Worm (Caenorhabditis elegans): Measurements from ENCODE around the gene F28C6.10.
A peak's percentile ranks its signal among the peaks of the same experiment; 100 is the strongest.

The F28C6.10 gene

DNA sequence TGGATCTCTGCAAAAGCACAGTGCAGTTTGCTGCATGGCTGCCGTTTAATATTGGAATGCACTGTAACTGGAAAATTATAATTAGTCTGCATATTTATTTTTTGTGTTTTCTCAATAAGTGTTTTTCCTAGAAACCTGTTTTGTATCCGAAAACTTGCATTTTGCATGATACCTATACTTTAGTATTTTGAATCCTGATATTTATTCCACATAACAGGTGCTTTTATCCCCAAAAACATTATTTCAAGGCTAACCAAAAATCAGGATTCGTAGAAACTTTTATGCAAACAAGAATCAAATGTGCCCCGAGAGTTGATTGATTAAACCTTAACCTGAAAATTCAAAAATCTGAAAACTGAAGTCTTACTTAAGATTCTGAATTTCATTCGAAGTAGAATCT lies 2.8 kb downstream of the F28C6.10 start:
- TF ChIP-seq blmp-1 (tag; optimal IDR thresholded peaks at IDR 0.05) (no peak), M03D4.4 (tag; optimal IDR thresholded peaks at IDR 0.05) (no peak), lin-32 (GFP tag; optimal IDR thresholded peaks at IDR 0.05) (no peak), elt-1 (tag; optimal IDR thresholded peaks at IDR 0.05; ENCODE audit: borderline replicate concordance, insufficient read depth) (no peak), nhr-237 (tag; optimal IDR thresholded peaks at IDR 0.05) (no peak), lin-13 (tag; optimal IDR thresholded peaks at IDR 0.05) (no peak), sem-2 (GFP tag; optimal IDR thresholded peaks at IDR 0.05) (no peak), ham-2 (GFP tag; optimal IDR thresholded peaks at IDR 0.05) (no peak), elt-3 (tag; optimal IDR thresholded peaks at IDR 0.05) (no peak), sptf-1 (tag; optimal IDR thresholded peaks at IDR 0.05) (no peak), snpc-4 (tag; optimal IDR thresholded peaks at IDR 0.05) (no peak), zip-8 (tag; optimal IDR thresholded peaks at IDR 0.05) (no peak), ceh-43 (GFP tag; optimal IDR thresholded peaks at IDR 0.05) (no peak), nhr-28 (tag; optimal IDR thresholded peaks at IDR 0.05) (no peak), tbx-8 (GFP tag; optimal IDR thresholded peaks at IDR 0.05) (no peak), cnd-1 (tag; optimal IDR thresholded peaks at IDR 0.05) (no peak), ces-1 (GFP tag; optimal IDR thresholded peaks at IDR 0.05) (no peak), ceh-39 (tag; optimal IDR thresholded peaks at IDR 0.05) (no peak), hlh-1 (tag; optimal IDR thresholded peaks at IDR 0.05) (no peak)

DNA sequence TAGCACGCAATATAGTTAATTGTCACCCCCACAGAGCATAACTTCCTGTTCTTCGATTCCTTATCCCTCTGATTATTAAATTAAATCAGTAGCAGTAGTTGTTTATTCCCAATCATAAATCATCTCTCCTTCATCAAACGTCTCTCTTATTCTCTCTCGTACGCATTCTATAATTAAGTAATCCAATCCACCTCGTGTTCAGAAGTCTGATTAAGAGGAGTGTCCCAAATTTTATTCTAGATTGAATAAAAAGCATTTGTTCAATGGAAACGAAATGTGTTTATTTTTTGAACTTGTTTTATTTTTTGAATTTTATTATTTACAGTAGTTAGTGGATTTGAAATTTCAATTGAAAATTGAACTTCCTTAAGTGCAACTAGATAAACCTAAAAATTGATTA lies 3.6 kb downstream of the F28C6.10 start:
- TF ChIP-seq ces-1 (GFP tag; optimal IDR thresholded peaks at IDR 0.05): peak; percentile 65
- no peak for TF ChIP-seq nhr-237 (tag; optimal IDR thresholded peaks at IDR 0.05)
- no peak for TF ChIP-seq ham-2 (GFP tag; optimal IDR thresholded peaks at IDR 0.05)

DNA sequence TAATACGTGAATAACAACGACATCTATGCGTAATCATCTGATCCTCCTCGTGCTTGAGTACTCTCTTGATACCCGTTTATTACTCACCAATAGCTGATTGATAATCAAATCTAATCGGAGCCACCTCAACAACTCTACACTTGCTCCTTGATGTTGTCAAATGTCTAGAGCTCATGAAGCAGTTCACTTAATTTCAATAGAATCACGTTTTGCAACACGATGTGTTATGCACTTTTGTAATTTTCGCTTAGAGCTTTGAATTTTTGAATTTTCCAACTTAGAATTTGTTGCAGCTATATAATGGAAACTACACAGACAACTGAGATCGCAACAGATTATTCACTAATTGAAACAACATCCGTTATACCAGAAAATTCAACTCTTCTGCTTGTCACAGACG lies 4.7 kb downstream of the F28C6.10 start, which contains the start of gene T22C8.1:
T22C8.1 (plus strand) TSS at position 301 of the 400 bp plus-strand sequence.
- TF ChIP-seq nhr-12 (tag; optimal IDR thresholded peaks at IDR 0.05) (no peak), ham-2 (GFP tag; optimal IDR thresholded peaks at IDR 0.05) (no peak), drap-1 (GFP tag; optimal IDR thresholded peaks at IDR 0.05) (no peak), unc-39 (tag; optimal IDR thresholded peaks at IDR 0.05) (no peak), M03D4.4 (tag; optimal IDR thresholded peaks at IDR 0.05) (no peak), nhr-76 (tag; optimal IDR thresholded peaks at IDR 0.05) (no peak), unc-62 (GFP tag; optimal IDR thresholded peaks at IDR 0.05) (no peak)

ce11 chrII:8616155-8616554 lies 8.4 kb downstream of the F28C6.10 start:
- no peak for TF ChIP-seq unc-120 (tag; optimal IDR thresholded peaks at IDR 0.05; ENCODE audit: poor library complexity, severe bottlenecking)
- TF ChIP-seq hlh-1 (tag; optimal IDR thresholded peaks at IDR 0.05): no peak
- TF ChIP-seq unc-39 (tag; optimal IDR thresholded peaks at IDR 0.05): no peak
- TF ChIP-seq bed-3 (GFP tag; optimal IDR thresholded peaks at IDR 0.05): no peak
- no peak for TF ChIP-seq cnd-1 (tag; optimal IDR thresholded peaks at IDR 0.05)
- TF ChIP-seq nhr-28 (tag; optimal IDR thresholded peaks at IDR 0.05): no peak
- no peak for TF ChIP-seq flh-1 (GFP tag; optimal IDR thresholded peaks at IDR 0.05)
- TF ChIP-seq M03D4.4 (tag; optimal IDR thresholded peaks at IDR 0.05): no peak
- no peak for TF ChIP-seq blmp-1 (tag; optimal IDR thresholded peaks at IDR 0.05)
- TF ChIP-seq ceh-39 (tag; optimal IDR thresholded peaks at IDR 0.05): no peak

- TF ChIP-seq nhr-76 (tag; optimal IDR thresholded peaks at IDR 0.05) (no peak), elt-3 (tag; optimal IDR thresholded peaks at IDR 0.05) (no peak), sptf-1 (tag; optimal IDR thresholded peaks at IDR 0.05) (no peak), pha-4 (tag; optimal IDR thresholded peaks at IDR 0.05) (no peak), hlh-1 (tag; optimal IDR thresholded peaks at IDR 0.05) (no peak), drap-1 (GFP tag; optimal IDR thresholded peaks at IDR 0.05) (no peak), ceh-83 (GFP tag; optimal IDR thresholded peaks at IDR 0.05) (no peak), zip-8 (tag; optimal IDR thresholded peaks at IDR 0.05) (no peak), ztf-11 (tag; optimal IDR thresholded peaks at IDR 0.05) (no peak), mls-2 (tag; optimal IDR thresholded peaks at IDR 0.05) (no peak), nhr-28 (tag; optimal IDR thresholded peaks at IDR 0.05) (no peak), unc-120 (tag; optimal IDR thresholded peaks at IDR 0.05; ENCODE audit: poor library complexity, severe bottlenecking) (no peak), lin-32 (GFP tag; optimal IDR thresholded peaks at IDR 0.05) (no peak), flh-1 (GFP tag; optimal IDR thresholded peaks at IDR 0.05) (no peak), sem-2 (GFP tag; optimal IDR thresholded peaks at IDR 0.05) (no peak), unc-39 (tag; optimal IDR thresholded peaks at IDR 0.05) (no peak), nhr-237 (tag; optimal IDR thresholded peaks at IDR 0.05) (no peak), ham-2 (GFP tag; optimal IDR thresholded peaks at IDR 0.05) (no peak), lin-13 (tag; optimal IDR thresholded peaks at IDR 0.05) (no peak)
These were observed 9.8 kb downstream of the F28C6.10 start, which contains the start of gene chhy-1 for ce11 chrII:8617516-8617915. Gene chhy-1, minus strand, starts transcription at chrII:8617616.
